Worm (Caenorhabditis elegans): ENCODE results near the gene rbmx-2.

ce11 chrII:6226995-6227394, 30.2 kb upstream of the rbmx-2 start, which contains the start of gene srsy-2:
- no peak for TF ChIP-seq nhr-76 (tag; optimal IDR thresholded peaks at IDR 0.05)
- no peak for TF ChIP-seq nhr-28 (tag; optimal IDR thresholded peaks at IDR 0.05)
- TF ChIP-seq mdl-1 (tag; optimal IDR thresholded peaks at IDR 0.05), result no peak

Measured in whole organism, L3 larva.